Fruit fly (Drosophila melanogaster) whole organism, embryonic: Measurements from ENCODE around the gene CG10383.

Experiments
- CG1024 ChIP-seq: fragments of 200-800 bp; sonication (Bioruptor generic); IDR thresholded peaks from 2 replicates; pipeline ENCODE4 v1.3.6; 2022; ENCODE audit warnings: missing biosample characterization, missing genetic modification characterization
- CG12219 ChIP-seq: fragments of 200-800 bp; sonication (Bioruptor generic); optimal IDR thresholded peaks from 3 replicates; lab custom pipeline; 2018; ENCODE audit warnings: missing biosample characterization, mild to moderate bottlenecking, missing genetic modification characterization
- CG13296 ChIP-seq: fragments of 200-800 bp; sonication (Bioruptor generic); optimal IDR thresholded peaks from 3 replicates; lab custom pipeline; 2018; ENCODE audit warnings: missing biosample characterization, mild to moderate bottlenecking, missing genetic modification characterization
- CG14441 ChIP-seq: fragments of 200-800 bp; sonication (Bioruptor generic); IDR thresholded peaks from 2 replicates; pipeline ENCODE4 v1.3.6; 2022; ENCODE audit warnings: missing biosample characterization, missing genetic modification characterization
- CG16863 ChIP-seq: fragments of 200-800 bp; sonication (Bioruptor generic); optimal IDR thresholded peaks from 3 replicates; lab custom pipeline; 2016; ENCODE audit warnings: missing biosample characterization, missing genetic modification characterization
- CG2199 ChIP-seq: fragments of 200-800 bp; sonication (Bioruptor generic); IDR thresholded peaks from 3 replicates; pipeline ENCODE4 v1.3.6; 2022; ENCODE audit warnings: missing biosample characterization, missing genetic modification characterization
- CG3163 ChIP-seq: fragments of 200-800 bp; sonication (Bioruptor generic); optimal IDR thresholded peaks from 3 replicates; lab custom pipeline; 2016; ENCODE audit warnings: missing biosample characterization, missing genetic modification characterization
- CG3847 ChIP-seq: fragments of 200-800 bp; sonication (Bioruptor generic); IDR thresholded peaks from 2 replicates; pipeline ENCODE4 v1.3.6; 2022; ENCODE audit warnings: missing biosample characterization, missing genetic modification characterization
- CG5245 ChIP-seq: fragments of 200-800 bp; sonication (Bioruptor generic); optimal IDR thresholded peaks from 3 replicates; lab custom pipeline; 2016; ENCODE audit warnings: missing biosample characterization, missing genetic modification characterization
- CG6254 ChIP-seq: fragments of 200-800 bp; sonication (Bioruptor generic); optimal IDR thresholded peaks from 3 replicates; lab custom pipeline; 2017; ENCODE audit warnings: mild to moderate bottlenecking, missing biosample characterization, missing genetic modification reagents, missing genetic modification characterization
- CG6854 ChIP-seq: fragments of 200-800 bp; sonication (Bioruptor generic); optimal IDR thresholded peaks from 3 replicates; lab custom pipeline; 2017; ENCODE audit warnings: missing biosample characterization, mild to moderate bottlenecking, missing genetic modification characterization
- CG8281 ChIP-seq: fragments of 200-800 bp; sonication (Bioruptor generic); optimal IDR thresholded peaks from 2 replicates; lab custom pipeline; 2018; ENCODE audit warnings: missing biosample characterization, mild to moderate bottlenecking, missing genetic modification characterization, moderate library complexity
- CG8944 ChIP-seq: fragments of 200-800 bp; sonication (Bioruptor generic); optimal IDR thresholded peaks from 3 replicates; lab custom pipeline; 2016; ENCODE audit warnings: missing biosample characterization, missing genetic modification characterization
- CG9876 ChIP-seq: fragments of 200-800 bp; sonication (Bioruptor generic); optimal IDR thresholded peaks from 2 replicates; lab custom pipeline; 2016; ENCODE audit warnings: missing biosample characterization, missing genetic modification characterization
- CoRest ChIP-seq: fragments of 200-800 bp; sonication (Bioruptor generic); optimal IDR thresholded peaks from 3 replicates; lab custom pipeline; 2018; ENCODE audit warnings: missing biosample characterization, mild to moderate bottlenecking, missing genetic modification characterization, moderate library complexity
- Drgx ChIP-seq: fragments of 200-800 bp; sonication (Bioruptor generic); IDR thresholded peaks from 2 replicates; pipeline ENCODE4 v1.3.6; 2022; ENCODE audit warnings: missing biosample characterization, missing genetic modification characterization
- E2f2 ChIP-seq: fragments of 200-800 bp; sonication (Bioruptor generic); IDR thresholded peaks from 2 replicates; pipeline ENCODE4 v1.3.6; 2022; ENCODE audit warnings: missing biosample characterization, missing genetic modification characterization
- Eip74EF ChIP-seq, 2 experiments: fragments of 200-800 bp in 1 of 2; fragments of >200 bp in 1 of 2; sonication (Bioruptor generic) in 1 of 2; optimal IDR thresholded peaks; 2 replicates each; lab custom pipeline; 2017 to 2019; ENCODE audit warnings: missing biosample characterization in 2 of 2, missing genetic modification characterization in 2 of 2, mild to moderate bottlenecking in 1 of 2, moderate library complexity in 1 of 2
- Max ChIP-seq: fragments of 200-800 bp; sonication (Bioruptor generic); optimal IDR thresholded peaks from 2 replicates; lab custom pipeline; 2016; ENCODE audit warnings: missing biosample characterization, mild to moderate bottlenecking, missing genetic modification characterization
- Med ChIP-seq: fragments of 200-800 bp; sonication (Bioruptor generic); peaks from one replicate; lab custom pipeline; 2016; ENCODE audit warnings: missing biosample characterization, missing genetic modification characterization, mild to moderate bottlenecking, inconsistent platforms, moderate library complexity
- Oaz ChIP-seq: fragments of 200-800 bp; sonication (Bioruptor generic); IDR thresholded peaks from 2 replicates; pipeline ENCODE4 v1.3.6; 2022; ENCODE audit warnings: missing biosample characterization, missing genetic modification characterization
- Ravus ChIP-seq: fragments of 200-800 bp; sonication (Bioruptor generic); IDR thresholded peaks from 2 replicates; pipeline ENCODE4 v1.3.6; 2022; ENCODE audit warnings: missing biosample characterization, missing genetic modification characterization
- Xbp1 ChIP-seq: fragments of 200-800 bp; sonication (Bioruptor generic); optimal IDR thresholded peaks from 3 replicates; lab custom pipeline; 2016; ENCODE audit warnings: missing biosample characterization, mild to moderate bottlenecking, missing genetic modification characterization
- YL-1 ChIP-seq: fragments of 200-800 bp; sonication (Bioruptor generic); optimal IDR thresholded peaks from 3 replicates; lab custom pipeline; 2017; ENCODE audit warnings: missing biosample characterization, mild to moderate bottlenecking, missing genetic modification characterization
- crol ChIP-seq: fragments of 200-800 bp; sonication (Bioruptor generic); IDR thresholded peaks from 2 replicates; pipeline ENCODE4 v1.3.6; 2022; ENCODE audit warnings: missing biosample characterization, missing genetic modification characterization
- dysf ChIP-seq: fragments of 200-800 bp; sonication (Bioruptor generic); IDR thresholded peaks from 3 replicates; pipeline ENCODE4 v1.3.6; 2022; ENCODE audit warnings: missing biosample characterization, missing genetic modification characterization
- eyg ChIP-seq: fragments of 200-800 bp; sonication (Bioruptor generic); optimal IDR thresholded peaks from 3 replicates; lab custom pipeline; 2016; ENCODE audit warnings: missing biosample characterization, missing genetic modification characterization
- fd64A ChIP-seq: fragments of 200-800 bp; sonication (Bioruptor generic); optimal IDR thresholded peaks from 3 replicates; lab custom pipeline; 2018; ENCODE audit warnings: missing biosample characterization, mild to moderate bottlenecking, missing genetic modification characterization
- fd96Cb ChIP-seq: fragments of 200-800 bp; sonication (Bioruptor generic); optimal IDR thresholded peaks from 2 replicates; lab custom pipeline; 2018; ENCODE audit warnings: missing biosample characterization, mild to moderate bottlenecking, missing genetic modification characterization, moderate library complexity
- gce ChIP-seq: fragments of 200-800 bp; sonication (Bioruptor generic); IDR thresholded peaks from 3 replicates; pipeline ENCODE4 v1.3.6; 2022; ENCODE audit warnings: missing biosample characterization, missing genetic modification characterization
- hbn ChIP-seq: fragments of 200-800 bp; sonication (Bioruptor generic); IDR thresholded peaks from 2 replicates; pipeline ENCODE4 v1.3.6; 2022; ENCODE audit warnings: missing biosample characterization, missing genetic modification characterization; ENCODE audit not compliant: partially characterized antibody
- ken ChIP-seq: fragments of 200-800 bp; sonication (Bioruptor generic); IDR thresholded peaks from 3 replicates; pipeline ENCODE4 v1.3.6; 2022; ENCODE audit warnings: missing biosample characterization, missing genetic modification characterization
- lbe ChIP-seq: fragments of 200-800 bp; sonication (Bioruptor generic); optimal IDR thresholded peaks from 2 replicates; lab custom pipeline; 2016; ENCODE audit warnings: missing biosample characterization, mild to moderate bottlenecking, missing genetic modification characterization
- lilli ChIP-seq: fragments of 200-800 bp; sonication (Bioruptor generic); optimal IDR thresholded peaks from 3 replicates; lab custom pipeline; 2016; ENCODE audit warnings: missing biosample characterization, missing genetic modification characterization
- mirr ChIP-seq: fragments of 200-800 bp; sonication (Bioruptor generic); optimal IDR thresholded peaks from 3 replicates; lab custom pipeline; 2018; ENCODE audit warnings: missing biosample characterization, mild to moderate bottlenecking, missing genetic modification characterization
- otp ChIP-seq: fragments of 200-800 bp; sonication (Bioruptor generic); IDR thresholded peaks from 3 replicates; pipeline ENCODE4, ENCODE4 v1.3.6; 2022; ENCODE audit warnings: missing biosample characterization, missing genetic modification characterization
- pita ChIP-seq: fragments of 200-800 bp; sonication (Bioruptor generic); optimal IDR thresholded peaks from 2 replicates; lab custom pipeline; 2017; ENCODE audit warnings: missing biosample characterization, mild to moderate bottlenecking, missing genetic modification characterization
- sens ChIP-seq: fragments of 200-800 bp; sonication (Bioruptor generic); peaks from one replicate; lab custom pipeline; 2016; ENCODE audit warnings: missing biosample characterization, missing genetic modification characterization
- tgo ChIP-seq: fragments of 200-800 bp; sonication (Bioruptor generic); IDR thresholded peaks from 3 replicates; pipeline ENCODE4 v1.3.6; 2022; ENCODE audit warnings: missing biosample characterization, missing genetic modification characterization
- trh ChIP-seq: fragments of 200-800 bp; sonication (Bioruptor generic); optimal IDR thresholded peaks from 2 replicates; lab custom pipeline; 2016; ENCODE audit warnings: missing biosample characterization, missing genetic modification characterization
- ttk ChIP-seq: fragments of 200-800 bp; sonication (Bioruptor generic); IDR thresholded peaks from 2 replicates; pipeline ENCODE4 v2.1.2; 2022; ENCODE audit warnings: missing biosample characterization, missing genetic modification characterization
- unpg ChIP-seq: fragments of 200-800 bp; sonication (Bioruptor generic); optimal IDR thresholded peaks from 3 replicates; lab custom pipeline; 2018; ENCODE audit warnings: missing biosample characterization, mild to moderate bottlenecking, missing genetic modification characterization, moderate library complexity
- vvl ChIP-seq: fragments of 200-800 bp; sonication (Bioruptor generic); IDR thresholded peaks from 2 replicates; pipeline ENCODE4 v1.3.6; 2022; ENCODE audit warnings: missing biosample characterization, missing genetic modification characterization

The CG10383 gene

DNA sequence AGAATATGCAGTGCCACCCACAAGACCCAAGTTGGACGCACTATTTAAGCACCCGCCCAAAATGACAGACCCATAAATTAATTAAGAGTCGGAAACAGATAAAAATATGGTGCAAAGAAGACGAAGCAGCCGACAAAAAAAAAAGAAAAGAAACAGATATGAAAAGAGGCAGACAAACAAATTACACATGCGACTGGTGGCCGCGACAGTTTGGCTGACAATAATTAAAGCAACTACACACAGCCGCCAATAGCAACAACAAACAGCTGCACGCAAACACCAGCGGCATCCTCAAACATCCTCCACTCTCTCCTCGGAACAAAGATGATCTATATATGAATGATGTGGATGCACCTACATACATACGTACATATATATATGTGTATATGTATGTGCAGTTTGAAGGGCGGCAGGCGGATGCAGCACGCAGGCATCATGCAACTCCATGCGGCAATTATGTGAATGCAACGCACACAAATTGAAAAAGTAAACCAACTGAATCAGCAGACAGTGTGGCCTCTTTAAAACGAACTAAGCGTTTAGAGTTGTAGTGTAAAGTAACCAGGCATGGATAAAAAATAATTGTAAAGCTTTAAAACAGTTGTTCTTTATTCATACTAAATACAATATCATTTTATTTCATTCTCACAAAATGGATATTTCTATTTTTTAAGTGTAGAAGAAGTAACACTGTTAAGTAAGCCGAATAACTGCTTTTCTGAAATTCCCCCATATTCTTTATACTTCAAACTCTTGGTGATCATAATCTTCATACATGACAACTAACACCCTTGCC lies 47.3 kb downstream of the CG10383 start (continued):
- TF ChIP-seq fd64A (GFP tag; lab: Kevin White, UChicago): peak; percentile 18
- TF ChIP-seq E2f2 (GFP tag; lab: Robert Waterston, UW): no peak
- 0 out of 2 replicates have a peak, but pooled peaks have one; percentile 19 for TF ChIP-seq Oaz
- no peak for TF ChIP-seq eyg (GFP tag; lab: Kevin White, UChicago)
- peak; percentile 23 for TF ChIP-seq fd96Cb
- no peak for TF ChIP-seq CG13296 (GFP tag; lab: Kevin White, UChicago)
- TF ChIP-seq ken (GFP tag; lab: Robert Waterston, UW): 0 out of 3 replicates have a peak, but pooled peaks have one; percentile 47
- TF ChIP-seq CoRest (tag; lab: Kevin White, UChicago): peak; percentile 43
- 0 out of 3 replicates have a peak, but pooled peaks have one; percentile 5 for TF ChIP-seq otp (GFP tag; lab: Robert Waterston, UW)
- TF ChIP-seq CG16863 (GFP tag; lab: Kevin White, UChicago): peak; percentile 12
- no peak for TF ChIP-seq CG9876 (GFP tag; lab: Kevin White, UChicago)
- no peak for TF ChIP-seq pita (GFP tag; lab: Kevin White, UChicago)

- TF ChIP-seq YL-1 (GFP tag; lab: Kevin White, UChicago) (no peak), CG6854 (GFP tag; lab: Kevin White, UChicago) (no peak), tgo (GFP tag; lab: Robert Waterston, UW) (no peak), dysf (GFP tag; lab: Robert Waterston, UW) (no peak), Med (peak; percentile 32), ttk (no peak), Xbp1 (GFP tag; lab: Kevin White, UChicago) (no peak), CG1024 (no peak), Eip74EF (GFP tag; optimal IDR thresholded peaks at IDR 0.05; lab: Kevin White, UChicago) (no peak), lbe (GFP tag; lab: Kevin White, UChicago) (peak; percentile 2), CG14441 (no peak), CG5245 (GFP tag; lab: Kevin White, UChicago) (no peak), CG3847 (GFP tag; lab: Robert Waterston, UW) (no peak), Ravus (GFP tag; lab: Robert Waterston, UW) (no peak), CG6254 (no peak), hbn (no peak), CG12219 (GFP tag; lab: Kevin White, UChicago) (no peak), sens (GFP tag; lab: Kevin White, UChicago) (peak; percentile 42), unpg (GFP tag; lab: Kevin White, UChicago) (no peak), gce (GFP tag; lab: Robert Waterston, UW) (no peak), Drgx (GFP tag; lab: Robert Waterston, UW) (peak; percentile 61), CG8944 (no peak), CG3163 (GFP tag; lab: Kevin White, UChicago) (no peak)
Measured at dm6 chr2L:18645468-18645867, 49.9 kb downstream of the CG10383 start.

dm6 chr2L:18641087-18641486 lies 54.3 kb downstream of the CG10383 start:
- TF ChIP-seq CG8281 (peak; percentile 96), vvl (GFP tag; lab: Robert Waterston, UW) (0 out of 2 replicates have a peak, but pooled peaks have one; percentile 34), trh (no peak), lilli (no peak), crol (GFP tag; lab: Robert Waterston, UW) (no peak), Max (GFP tag; lab: Kevin White, UChicago) (no peak), mirr (GFP tag; lab: Kevin White, UChicago) (peak; percentile 20), CG2199 (GFP tag; lab: Robert Waterston, UW) (no peak)
